Fruit fly (Drosophila melanogaster) whole organism, wandering third instar larva: ENCODE results near the gene CG13692.

Experiments
- Abd-B ChIP-seq: fragments of >200 bp; optimal IDR thresholded peaks from 2 replicates; lab custom pipeline; 2017; ENCODE audit warnings: missing biosample characterization, missing genetic modification characterization
- HLH106 ChIP-seq: fragments of 200-800 bp; optimal IDR thresholded peaks from 3 replicates; lab custom pipeline; 2019; ENCODE audit warnings: missing biosample characterization, mild to moderate bottlenecking, missing genetic modification characterization, moderate library complexity
- Myc ChIP-seq: fragments of >200 bp; optimal IDR thresholded peaks from 2 replicates; lab custom pipeline; 2017
- N ChIP-seq: fragments of >200 bp; optimal IDR thresholded peaks from 2 replicates; lab custom pipeline; 2018; ENCODE audit warnings: missing biosample characterization, missing external identifiers, missing genetic modification characterization
- brk ChIP-seq: fragments of 200-800 bp; sonication (Bioruptor generic); optimal IDR thresholded peaks from 2 replicates; lab custom pipeline; 2016; ENCODE audit warnings: missing biosample characterization, mild to moderate bottlenecking, missing genetic modification characterization
- dmrt93B ChIP-seq: fragments of 200-800 bp; sonication (Bioruptor generic); optimal IDR thresholded peaks from 2 replicates; lab custom pipeline; 2018; ENCODE audit warnings: missing biosample characterization, mild to moderate bottlenecking, missing genetic modification characterization
- fru ChIP-seq: fragments of 200-800 bp; sonication (Bioruptor generic); optimal IDR thresholded peaks from 3 replicates; lab custom pipeline; 2016; ENCODE audit warnings: missing biosample characterization, mild to moderate bottlenecking, missing genetic modification characterization
- rgr ChIP-seq: fragments of 200-800 bp; sonication (Bioruptor generic); optimal IDR thresholded peaks from 3 replicates; lab custom pipeline; 2016; ENCODE audit warnings: missing biosample characterization, mild to moderate bottlenecking, missing genetic modification characterization
- woc ChIP-seq: sonication (Bioruptor generic); optimal IDR thresholded peaks from 2 replicates; lab custom pipeline; 2016; ENCODE audit warnings: missing biosample characterization, mild to moderate bottlenecking, missing genetic modification characterization

- TF ChIP-seq Abd-B (GFP tag; lab: Kevin White, UChicago), result no peak
- TF ChIP-seq brk (GFP tag; lab: Kevin White, UChicago), result no peak
- no peak for TF ChIP-seq rgr (GFP tag; lab: Kevin White, UChicago)
- no peak for TF ChIP-seq woc (GFP tag; lab: Kevin White, UChicago)
- TF ChIP-seq dmrt93B (GFP tag; lab: Kevin White, UChicago), result no peak
- TF ChIP-seq N (GFP tag; lab: Kevin White, UChicago), result no peak
- no peak for TF ChIP-seq fru (GFP tag; lab: Kevin White, UChicago)
- TF ChIP-seq Myc, result no peak
- TF ChIP-seq HLH106 (tag; lab: Kevin White, UChicago), result no peak
Measured at dm6 chr2L:469912-470311, 48.3 kb downstream of the CG13692 start.
